Worm (Caenorhabditis elegans): ENCODE measurements around the gene cyp-13B1.

- no peak for TF ChIP-seq C06A6.2 (GFP tag; conservative IDR thresholded peaks at IDR 0.05)
- TF ChIP-seq gei-17 (GFP tag; optimal IDR thresholded peaks at IDR 0.05) = no peak
- TF ChIP-seq nhr-80 (tag; optimal IDR thresholded peaks at IDR 0.05) = peak; percentile 8
- no peak for TF ChIP-seq sptf-2 (GFP tag; optimal IDR thresholded peaks at IDR 0.05)
- TF ChIP-seq somi-1 (GFP tag; optimal IDR thresholded peaks at IDR 0.05) = peak; percentile 23
- TF ChIP-seq ama-1 (optimal IDR thresholded peaks at IDR 0.05) = no peak
- TF ChIP-seq ama-1 (GFP tag; optimal IDR thresholded peaks at IDR 0.05) = peak in 1 of 2 experiments; percentile 58
- no peak for TF ChIP-seq C17E4.6 (GFP tag; IDR thresholded peaks at IDR 0.05)
- no peak for TF ChIP-seq ztf-22 (GFP tag; optimal IDR thresholded peaks at IDR 0.05)
- no peak for TF ChIP-seq F37B4.10 (GFP tag; IDR thresholded peaks at IDR 0.05)
- TF ChIP-seq F55B11.4 (tag; optimal IDR thresholded peaks at IDR 0.05; ENCODE audit: borderline replicate concordance, insufficient read depth) = no peak
- no peak for TF ChIP-seq egl-18 (GFP tag; IDR thresholded peaks at IDR 0.05)
- TF ChIP-seq D2030.7 (GFP tag; IDR thresholded peaks at IDR 0.05) = peak; percentile 50
- TF ChIP-seq lsl-1 (GFP tag; optimal IDR thresholded peaks at IDR 0.05) = no peak
Measured at ce11 chrX:13414974-13415373, 5.5 kb upstream of the cyp-13B1 start.

Measured in whole organism, young adult.